Fruit fly (Drosophila melanogaster): ENCODE results near the gene CG13071.

dm6 chr3L:16303078-16303477, 40.5 kb downstream of the CG13071 start, which contains the start of gene CG13044:
- TF ChIP-seq pan (optimal IDR thresholded peaks at IDR 0.05) (no peak), psq (GFP tag; optimal IDR thresholded peaks at IDR 0.05) (no peak), br (GFP tag; optimal IDR thresholded peaks at IDR 0.05) (no peak), sage (GFP tag; optimal IDR thresholded peaks at IDR 0.05) (no peak), woc (GFP tag; optimal IDR thresholded peaks at IDR 0.05) (no peak), Hr78 (GFP tag; optimal IDR thresholded peaks at IDR 0.05) (no peak), Hnf4 (GFP tag; optimal IDR thresholded peaks at IDR 0.05) (no peak), tai (GFP tag; optimal IDR thresholded peaks at IDR 0.05) (no peak), lola (GFP tag; optimal IDR thresholded peaks at IDR 0.05) (no peak), dsf (GFP tag; optimal IDR thresholded peaks at IDR 0.05; ENCODE audit: borderline replicate concordance) (no peak), h (GFP tag; optimal IDR thresholded peaks at IDR 0.05) (no peak), CG32264 (GFP tag; optimal IDR thresholded peaks at IDR 0.05) (no peak)
